Worm (Caenorhabditis elegans) whole organism, young adult: ENCODE results near the gene pas-2.

Source experiments
- B0336.3 ChIP-seq: fragments of 200-800 bp; sonication (Bioruptor generic); IDR thresholded peaks from 2 replicates; pipeline ENCODE4 v1.3.6; 2022; ENCODE audit warnings: missing genetic modification characterization, missing compliant biosample characterization
- ceh-58 ChIP-seq: fragments of 200-800 bp; sonication (Bioruptor generic); IDR thresholded peaks from 2 replicates; pipeline ENCODE4 v1.3.6; 2022; ENCODE audit warnings: missing genetic modification characterization, missing compliant biosample characterization
- dpff-1 ChIP-seq: sonication (generic microtip); optimal IDR thresholded peaks from 2 replicates; lab custom pipeline; 2017; ENCODE audit warnings: mild to moderate bottlenecking, missing genetic modification characterization, missing compliant biosample characterization
- egl-18 ChIP-seq: fragments of 200-800 bp; sonication (Bioruptor generic); IDR thresholded peaks from 2 replicates; pipeline ENCODE4 v1.3.6; 2022; ENCODE audit warnings: missing genetic modification reagents, missing genetic modification characterization, missing compliant biosample characterization
- lag-1 ChIP-seq: fragments of 200-800 bp; sonication (Bioruptor generic); IDR thresholded peaks from 2 replicates; pipeline ENCODE4 v1.3.6; 2022; ENCODE audit warnings: missing genetic modification reagents, missing genetic modification characterization, missing compliant biosample characterization
- let-607 ChIP-seq, 2 experiments: fragments of 200-800 bp in 1 of 2; sonication (Bioruptor generic) in 1 of 2; sonication (generic microtip) in 1 of 2; optimal IDR thresholded peaks; 2 replicates each; lab custom pipeline; 2016 to 2018; ENCODE audit warnings: mild to moderate bottlenecking in 2 of 2, missing compliant biosample characterization in 2 of 2, missing genetic modification characterization in 2 of 2, moderate library complexity in 2 of 2, missing genotype in 1 of 2
- lir-1 ChIP-seq: fragments of 200-800 bp; sonication (Bioruptor generic); conservative IDR thresholded peaks from 2 replicates; pipeline ENCODE4 v1.3.6; 2022; ENCODE audit warnings: missing genetic modification reagents, missing genetic modification characterization, missing compliant biosample characterization
- lsy-27 ChIP-seq: sonication (generic microtip); optimal IDR thresholded peaks from 2 replicates; lab custom pipeline; 2017; ENCODE audit warnings: missing genetic modification characterization, mild to moderate bottlenecking, missing compliant biosample characterization, antibody characterized with exemption, missing genotype, borderline replicate concordance; ENCODE audit not compliant: insufficient read depth
- snpc-4 ChIP-seq, 5 experiments: fragments of 150-350 bp in 1 of 5; sonication (generic microtip) in 4 of 5; optimal IDR thresholded peaks; 2 replicates each; lab custom pipeline; 2014 to 2018; ENCODE audit warnings: missing genetic modification characterization in 5 of 5, missing biosample characterization in 3 of 5, antibody characterized with exemption in 2 of 5, mild to moderate bottlenecking in 2 of 5, missing compliant biosample characterization in 2 of 5, missing genotype in 2 of 5, moderate library complexity in 2 of 5, missing genetic modification reagents in 1 of 5
- unc-62 ChIP-seq: fragments of 150-350 bp; optimal IDR thresholded peaks from 2 replicates; lab custom pipeline; 2014; ENCODE audit warnings: missing biosample characterization, missing genetic modification reagents, missing genetic modification characterization
- ztf-18 ChIP-seq: sonication (generic microtip); optimal IDR thresholded peaks from 2 replicates; lab custom pipeline; 2016; ENCODE audit warnings: missing genotype, mild to moderate bottlenecking, missing genetic modification characterization, missing compliant biosample characterization

- TF ChIP-seq dpff-1 (tag; lab: Kevin White, UChicago) (no peak), snpc-4 (GFP tag; optimal IDR thresholded peaks at IDR 0.05; lab: Kevin White, UChicago) (no peak), snpc-4 (tag; optimal IDR thresholded peaks at IDR 0.05; lab: Kevin White, UChicago) (peak in 1 of 4 experiments; percentile 33), unc-62 (GFP tag; lab: Kevin White, UChicago) (no peak), egl-18 (GFP tag; lab: Robert Waterston, UW) (no peak), ztf-18 (tag; lab: Kevin White, UChicago) (no peak), lag-1 (GFP tag; lab: Robert Waterston, UW) (no peak), B0336.3 (GFP tag; lab: Robert Waterston, UW) (no peak), lsy-27 (tag; lab: Kevin White, UChicago) (no peak), ceh-58 (no peak), let-607 (tag; optimal IDR thresholded peaks at IDR 0.05; lab: Kevin White, UChicago) (no peak), lir-1 (GFP tag; lab: Robert Waterston, UW) (no peak)
Observed at ce11 chrV:10770026-10770425, at the start of gene pas-2, which contains the start of gene D1054.1.
